Worm (Caenorhabditis elegans) whole organism, early embryonic: ENCODE measurements around the gene acdh-6.

Source experiments
- B0310.2 ChIP-seq: sonication (generic microtip); optimal IDR thresholded peaks from 2 replicates; lab custom pipeline; 2016; ENCODE audit warnings: mild to moderate bottlenecking, missing genetic modification characterization, missing compliant biosample characterization
- F13C5.2 ChIP-seq: sonication (generic microtip); optimal IDR thresholded peaks from 2 replicates; lab custom pipeline; 2017; ENCODE audit warnings: mild to moderate bottlenecking, missing genetic modification characterization, inconsistent platforms, missing compliant biosample characterization
- aly-1 ChIP-seq: sonication (generic microtip); optimal IDR thresholded peaks from 2 replicates; lab custom pipeline; 2016; ENCODE audit warnings: missing genetic modification characterization, missing compliant biosample characterization
- ama-1 ChIP-seq: fragments of 150-350 bp; optimal IDR thresholded peaks from 2 replicates; lab custom pipeline; 2014
- ceh-13 ChIP-seq: fragments of 200-800 bp; sonication (Bioruptor generic); optimal IDR thresholded peaks from 2 replicates; lab custom pipeline; 2018; ENCODE audit warnings: mild to moderate bottlenecking, missing genetic modification characterization, missing compliant biosample characterization
- ceh-36 ChIP-seq: sonication (generic microtip); optimal IDR thresholded peaks from 2 replicates; lab custom pipeline; 2016; ENCODE audit warnings: missing genetic modification characterization, inconsistent platforms, missing compliant biosample characterization
- ets-7 ChIP-seq: sonication (generic microtip); optimal IDR thresholded peaks from 2 replicates; lab custom pipeline; 2016; ENCODE audit warnings: missing genotype, missing genetic modification characterization, missing compliant biosample characterization
- flt-1 ChIP-seq: fragments of 200-800 bp; sonication (Bioruptor generic); IDR thresholded peaks from 2 replicates; pipeline ENCODE4 v1.3.6; 2022; ENCODE audit warnings: missing genetic modification characterization, missing compliant biosample characterization
- hmbx-1 ChIP-seq: sonication (generic microtip); optimal IDR thresholded peaks from 2 replicates; lab custom pipeline; 2016; ENCODE audit warnings: mild to moderate bottlenecking, missing genetic modification characterization, missing compliant biosample characterization
- hmg-4 ChIP-seq: fragments of 200-800 bp; sonication (Bioruptor generic); optimal IDR thresholded peaks from 2 replicates; lab custom pipeline; 2018; ENCODE audit warnings: mild to moderate bottlenecking, missing genetic modification characterization, missing compliant biosample characterization
- hnd-1 ChIP-seq: sonication (generic microtip); optimal IDR thresholded peaks from 2 replicates; lab custom pipeline; 2016; ENCODE audit warnings: missing genetic modification characterization, missing compliant biosample characterization
- pes-1 ChIP-seq: fragments of 200-800 bp; sonication (Bioruptor generic); IDR thresholded peaks from 2 replicates; pipeline ENCODE4 v1.3.6; 2022; ENCODE audit warnings: missing genetic modification reagents, missing genetic modification characterization, missing compliant biosample characterization
- scrt-1 ChIP-seq: fragments of 200-800 bp; sonication (Bioruptor generic); IDR thresholded peaks from 2 replicates; pipeline ENCODE4 v1.3.6; 2022; ENCODE audit warnings: missing genetic modification characterization, missing compliant biosample characterization
- sea-1 ChIP-seq: fragments of 200-800 bp; sonication (Bioruptor generic); conservative IDR thresholded peaks from 2 replicates; pipeline ENCODE4 v1.3.6; 2022; ENCODE audit warnings: missing genetic modification characterization, missing compliant biosample characterization
- tbx-11 ChIP-seq: fragments of 200-800 bp; sonication (Bioruptor generic); IDR thresholded peaks from 2 replicates; pipeline ENCODE4 v1.3.6; 2022; ENCODE audit warnings: missing genetic modification characterization, missing compliant biosample characterization
- tbx-37 ChIP-seq: fragments of 200-800 bp; sonication (Bioruptor generic); conservative IDR thresholded peaks from 2 replicates; pipeline ENCODE4 v1.3.6; 2022; ENCODE audit warnings: missing genetic modification reagents, missing genetic modification characterization, missing compliant biosample characterization
- tra-4 ChIP-seq: sonication (generic microtip); optimal IDR thresholded peaks from 2 replicates; lab custom pipeline; 2017; ENCODE audit warnings: missing genetic modification characterization, missing compliant biosample characterization

Gene acdh-6

DNA sequence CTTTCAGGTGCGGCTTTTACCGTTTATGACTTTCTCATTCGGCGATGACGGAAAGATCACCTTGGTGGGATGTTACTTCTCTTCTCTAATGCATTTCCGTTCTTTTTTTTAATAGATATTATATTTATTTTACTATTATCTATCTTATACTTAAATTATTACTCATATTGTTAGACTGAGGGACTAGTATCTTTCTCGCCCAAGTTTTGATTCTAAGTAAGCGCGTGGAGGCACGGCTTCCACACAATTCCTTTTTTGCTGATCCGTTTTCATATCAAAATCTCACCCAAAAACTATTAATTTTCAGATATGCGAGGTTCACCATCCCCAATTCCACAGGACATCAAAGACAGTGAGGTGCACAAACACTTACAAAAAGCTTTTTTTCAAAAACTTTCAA, 31.2 kb upstream of the acdh-6 start, which contains the start of gene ZC21.10:
Gene ZC21.10 (plus strand): TSS at position 301 of the 400 bp plus-strand sequence.
- no peak for TF ChIP-seq scrt-1 (GFP tag; lab: Robert Waterston, UW)
- TF ChIP-seq ceh-36 (tag; lab: Kevin White, UChicago) = no peak
- TF ChIP-seq tbx-11 (GFP tag; lab: Robert Waterston, UW) = no peak
- no peak for TF ChIP-seq B0310.2 (tag; lab: Kevin White, UChicago)
- no peak for TF ChIP-seq tra-4 (tag; lab: Kevin White, UChicago)
- no peak for TF ChIP-seq pes-1
- no peak for TF ChIP-seq aly-1 (tag; lab: Kevin White, UChicago)
- no peak for TF ChIP-seq tbx-37 (GFP tag; lab: Robert Waterston, UW)
- no peak for TF ChIP-seq hmg-4 (GFP tag; lab: Kevin White, UChicago)
- no peak for TF ChIP-seq hnd-1 (tag; lab: Kevin White, UChicago)
- no peak for TF ChIP-seq hmbx-1

DNA sequence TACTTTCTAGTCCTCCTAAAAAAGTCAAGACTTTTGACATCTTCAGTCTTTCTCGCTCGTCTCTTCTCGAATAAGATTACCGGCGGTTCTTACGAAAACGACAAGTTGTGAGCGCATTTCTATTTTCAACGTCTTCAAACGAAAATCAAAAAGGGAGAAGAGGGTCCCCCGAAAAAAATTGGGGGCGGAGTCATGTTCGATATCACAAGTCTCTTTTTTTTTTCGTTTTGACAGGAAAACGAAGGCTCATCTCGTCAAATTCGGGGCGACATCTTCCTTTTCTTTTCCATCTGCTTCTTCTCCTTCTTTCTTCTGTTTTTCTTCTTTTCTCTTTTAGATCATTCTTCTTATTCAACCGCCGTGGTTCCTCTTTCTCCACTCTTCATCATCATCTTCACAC, 27.0 kb upstream of the acdh-6 start:
- TF ChIP-seq tbx-37 (GFP tag; lab: Robert Waterston, UW) (no peak), ceh-13 (GFP tag; lab: Kevin White, UChicago) (no peak), F13C5.2 (tag; lab: Kevin White, UChicago) (no peak)

DNA sequence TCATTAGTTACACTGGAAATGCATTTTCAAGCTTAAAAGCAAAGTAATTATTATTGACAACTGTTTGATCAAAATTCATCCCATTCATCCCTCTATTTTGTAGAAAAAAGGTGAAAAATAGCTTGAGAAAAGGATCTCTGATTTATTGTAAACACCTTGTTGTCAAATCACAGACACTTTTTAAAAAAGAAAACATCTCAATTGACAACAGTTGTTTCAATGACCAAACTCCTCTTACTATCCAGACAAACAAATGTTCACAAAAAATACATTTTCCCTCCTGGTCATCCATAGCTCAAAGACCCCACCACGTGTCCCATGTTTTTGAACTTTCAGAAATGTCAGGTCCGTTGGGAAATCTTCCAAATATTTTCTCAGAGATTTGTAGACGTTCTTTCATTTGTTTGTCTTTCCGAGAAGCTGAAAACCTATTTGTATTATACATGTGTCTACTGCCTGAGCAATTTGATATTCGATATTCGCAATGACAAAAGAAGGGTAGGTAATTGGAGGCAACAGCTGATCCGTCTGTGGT, 26.2 kb upstream of the acdh-6 start, which contains the start of gene trp-1:
Gene trp-1 (plus strand): TSS at position 485 of the 535 bp plus-strand sequence.
- TF ChIP-seq tbx-37 (GFP tag; lab: Robert Waterston, UW) = no peak
- TF ChIP-seq hnd-1 (tag; lab: Kevin White, UChicago) = no peak
- no peak for TF ChIP-seq sea-1 (GFP tag; lab: Robert Waterston, UW)
- no peak for TF ChIP-seq flt-1 (GFP tag; lab: Robert Waterston, UW)
- TF ChIP-seq pes-1 = no peak

DNA sequence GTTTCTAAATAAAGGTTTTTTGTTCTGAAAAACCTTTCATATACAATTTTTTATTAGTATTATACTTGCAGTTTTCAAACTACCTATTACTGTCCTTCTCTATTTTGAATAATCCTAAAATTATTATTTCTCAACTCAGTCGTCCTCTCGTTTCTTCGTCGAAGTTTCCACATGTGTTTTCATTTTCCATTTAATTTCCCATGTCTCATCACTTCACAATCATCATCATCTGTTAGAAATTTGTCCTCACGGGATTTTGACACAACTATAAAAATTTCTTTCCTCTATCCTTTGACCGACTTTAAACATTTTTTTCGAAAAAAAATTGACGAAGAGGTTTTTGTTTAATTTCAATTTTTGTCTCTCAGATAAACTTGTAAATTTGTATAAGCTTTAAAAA, 25.5 kb upstream of the acdh-6 start:
- no peak for TF ChIP-seq F13C5.2 (tag; lab: Kevin White, UChicago)
- TF ChIP-seq tbx-11 (GFP tag; lab: Robert Waterston, UW) = no peak
- no peak for TF ChIP-seq ceh-36 (tag; lab: Kevin White, UChicago)
- TF ChIP-seq ama-1 (lab: Kevin White, UChicago) = no peak
- no peak for TF ChIP-seq hmbx-1
- TF ChIP-seq tbx-37 (GFP tag; lab: Robert Waterston, UW) = no peak

DNA sequence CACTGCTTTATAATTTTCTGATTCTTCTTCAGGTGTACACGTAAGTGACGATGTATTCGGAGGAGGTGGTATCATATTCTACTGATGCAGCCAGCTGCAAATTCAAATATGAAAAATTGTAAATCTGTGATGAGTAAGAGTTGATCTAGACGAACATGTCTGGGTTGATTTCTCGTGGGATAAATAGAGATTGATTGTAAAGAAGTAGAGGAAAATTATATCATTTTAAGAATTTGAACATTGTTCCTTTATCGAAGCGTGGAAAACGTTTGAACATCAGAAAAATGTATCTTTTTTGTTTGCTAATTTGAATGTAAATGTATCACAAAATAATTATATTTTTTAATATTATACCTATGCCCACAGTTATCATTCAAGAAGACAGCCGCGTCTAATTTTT, 15.4 kb upstream of the acdh-6 start, which contains the start of gene ZC21.6:
Gene ZC21.6 (minus strand): TSS at position 101 of the 400 bp plus-strand sequence.
- TF ChIP-seq tbx-11 (GFP tag; lab: Robert Waterston, UW) = no peak
- no peak for TF ChIP-seq aly-1 (tag; lab: Kevin White, UChicago)
- TF ChIP-seq ceh-36 (tag; lab: Kevin White, UChicago) = no peak
- TF ChIP-seq pes-1 = no peak
- TF ChIP-seq tbx-37 (GFP tag; lab: Robert Waterston, UW) = no peak

DNA sequence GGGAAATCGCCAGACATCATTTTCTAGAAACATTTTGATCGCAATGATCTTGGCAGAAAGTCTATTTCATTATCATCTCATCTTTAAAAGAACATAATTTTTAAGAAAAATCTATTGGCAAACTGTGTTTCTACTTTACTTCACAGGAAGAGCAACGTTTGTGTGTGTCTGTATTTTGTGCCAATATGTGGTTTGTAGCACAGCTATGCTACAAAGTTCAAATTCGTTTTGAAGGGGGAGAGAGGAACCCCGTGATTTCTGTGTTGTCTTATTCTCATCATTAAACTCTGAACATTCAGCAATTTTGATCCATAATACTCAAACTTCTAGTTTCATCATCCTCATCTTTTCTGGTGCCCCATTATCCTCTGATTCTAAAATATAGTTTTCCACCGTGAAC, 9.2 kb upstream of the acdh-6 start:
- TF ChIP-seq pes-1 = no peak
- no peak for TF ChIP-seq hnd-1 (tag; lab: Kevin White, UChicago)
- no peak for TF ChIP-seq ama-1 (lab: Kevin White, UChicago)
- TF ChIP-seq aly-1 (tag; lab: Kevin White, UChicago) = no peak
- no peak for TF ChIP-seq ets-7 (tag; lab: Kevin White, UChicago)

DNA sequence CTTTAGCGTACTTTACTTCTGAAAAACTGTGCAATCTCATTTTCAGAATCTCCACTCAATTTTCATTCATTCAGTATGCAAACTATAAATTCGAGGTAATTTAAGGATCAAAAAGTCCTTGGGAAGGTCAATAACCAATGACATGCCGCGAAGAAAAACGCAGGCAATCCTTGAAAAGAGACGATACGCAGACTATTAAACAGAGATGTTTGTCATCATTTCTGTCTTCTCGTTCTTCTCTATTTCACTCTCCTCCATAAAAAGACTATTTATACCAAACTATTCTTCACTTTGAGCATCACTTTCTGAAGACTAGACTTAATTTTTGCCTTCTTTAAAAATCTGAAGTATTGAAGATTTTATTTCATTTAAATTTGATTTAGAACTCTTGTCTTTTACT, 8.8 kb upstream of the acdh-6 start, which contains the start of gene C02D5.4:
Gene C02D5.4 (plus strand): TSS at position 41 of the 400 bp plus-strand sequence.
- no peak for TF ChIP-seq hnd-1 (tag; lab: Kevin White, UChicago)
- TF ChIP-seq hmg-4 (GFP tag; lab: Kevin White, UChicago) = no peak

DNA sequence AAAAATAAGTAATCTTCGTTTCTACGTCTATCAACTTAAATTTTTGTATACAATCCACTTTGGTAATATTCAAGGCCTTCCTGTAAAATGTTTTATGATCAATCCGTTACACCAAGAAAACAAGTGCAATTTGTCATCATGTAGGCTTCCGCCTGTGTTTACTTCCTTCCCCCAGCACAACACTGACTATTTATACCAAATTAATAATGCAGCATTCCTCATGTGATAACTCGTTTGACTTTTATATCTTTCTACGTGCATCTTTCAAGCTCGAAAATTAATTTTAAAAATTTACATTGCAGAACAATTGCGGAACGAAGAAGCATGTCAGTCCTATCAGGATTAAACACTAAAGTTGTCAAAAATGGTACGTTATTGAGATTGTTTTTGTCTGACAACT, 6.5 kb upstream of the acdh-6 start, which contains the start of gene gsto-2:
Gene gsto-2 (plus strand): TSS at position 301 of the 400 bp plus-strand sequence.
- no peak for TF ChIP-seq tbx-37 (GFP tag; lab: Robert Waterston, UW)
- no peak for TF ChIP-seq aly-1 (tag; lab: Kevin White, UChicago)
- no peak for TF ChIP-seq ets-7 (tag; lab: Kevin White, UChicago)
- no peak for TF ChIP-seq tra-4 (tag; lab: Kevin White, UChicago)
- no peak for TF ChIP-seq scrt-1 (GFP tag; lab: Robert Waterston, UW)
- TF ChIP-seq F13C5.2 (tag; lab: Kevin White, UChicago) = no peak
- no peak for TF ChIP-seq flt-1 (GFP tag; lab: Robert Waterston, UW)
- TF ChIP-seq hmbx-1 = no peak
- TF ChIP-seq hnd-1 (tag; lab: Kevin White, UChicago) = no peak
- TF ChIP-seq sea-1 (GFP tag; lab: Robert Waterston, UW) = no peak
- no peak for TF ChIP-seq hmg-4 (GFP tag; lab: Kevin White, UChicago)
- no peak for TF ChIP-seq ceh-36 (tag; lab: Kevin White, UChicago)

DNA sequence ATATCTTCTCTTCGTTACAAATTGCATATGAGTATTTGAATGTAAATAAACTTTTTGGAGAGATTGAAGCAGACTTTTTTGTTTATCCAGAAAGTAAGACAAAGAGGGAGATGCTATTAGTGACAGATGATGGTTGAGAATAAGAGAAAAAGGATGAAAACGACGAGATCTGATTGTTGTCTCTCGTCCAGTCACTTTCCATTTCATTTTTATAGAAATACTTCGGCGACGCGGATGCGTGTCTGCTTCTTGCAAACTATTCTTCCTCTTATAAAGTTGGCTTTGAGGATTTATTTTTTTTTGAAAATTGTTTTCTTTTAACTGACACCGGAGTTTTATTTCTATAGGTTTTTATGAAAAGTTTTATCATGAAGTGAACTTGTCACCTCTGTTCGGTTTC, 5.3 kb upstream of the acdh-6 start:
- TF ChIP-seq flt-1 (GFP tag; lab: Robert Waterston, UW) (no peak), ceh-36 (tag; lab: Kevin White, UChicago) (no peak), hmg-4 (GFP tag; lab: Kevin White, UChicago) (no peak), tbx-11 (GFP tag; lab: Robert Waterston, UW) (no peak), aly-1 (tag; lab: Kevin White, UChicago) (no peak), tbx-37 (GFP tag; lab: Robert Waterston, UW) (no peak), sea-1 (GFP tag; lab: Robert Waterston, UW) (no peak), hnd-1 (tag; lab: Kevin White, UChicago) (no peak), tra-4 (tag; lab: Kevin White, UChicago) (no peak), ceh-13 (GFP tag; lab: Kevin White, UChicago) (no peak), B0310.2 (tag; lab: Kevin White, UChicago) (no peak), ets-7 (tag; lab: Kevin White, UChicago) (no peak), ama-1 (lab: Kevin White, UChicago) (no peak), scrt-1 (GFP tag; lab: Robert Waterston, UW) (no peak), F13C5.2 (tag; lab: Kevin White, UChicago) (no peak)
